Fruit fly (Drosophila melanogaster) whole organism, wandering third instar larva: Measurements from ENCODE around the gene Tsc1.

Source experiments
- Dfd ChIP-seq: fragments of >200 bp; optimal IDR thresholded peaks from 2 replicates; lab custom pipeline; 2017; ENCODE audit warnings: missing biosample characterization, missing genetic modification characterization
- HLH106 ChIP-seq: fragments of 200-800 bp; optimal IDR thresholded peaks from 3 replicates; lab custom pipeline; 2019; ENCODE audit warnings: missing biosample characterization, mild to moderate bottlenecking, missing genetic modification characterization, moderate library complexity
- Hr83 ChIP-seq: fragments of 200-300 bp; sonication (Bioruptor generic); optimal IDR thresholded peaks from 2 replicates; lab custom pipeline; 2016; ENCODE audit warnings: missing biosample characterization, mild to moderate bottlenecking, missing genetic modification characterization, moderate library complexity; ENCODE audit not compliant: poor library complexity, severe bottlenecking
- Vsx2 ChIP-seq: fragments of 200-300, 225-300 bp; sonication (Bioruptor generic); optimal IDR thresholded peaks from 2 replicates; lab custom pipeline; 2018; ENCODE audit warnings: missing biosample characterization, missing genetic modification characterization; ENCODE audit not compliant: partially characterized antibody
- dmrt93B ChIP-seq: fragments of 200-800 bp; sonication (Bioruptor generic); optimal IDR thresholded peaks from 2 replicates; lab custom pipeline; 2018; ENCODE audit warnings: missing biosample characterization, mild to moderate bottlenecking, missing genetic modification characterization
- foxo ChIP-seq, 2 experiments: fragments of 200-800 bp; sonication (Bioruptor generic); optimal IDR thresholded peaks; 2 replicates in 1 of 2; 3 replicates in 1 of 2; lab custom pipeline; 2016 to 2017; ENCODE audit warnings: missing biosample characterization in 2 of 2, missing genetic modification characterization in 2 of 2
- psq ChIP-seq: fragments of 200-800 bp; sonication (Bioruptor generic); optimal IDR thresholded peaks from 3 replicates; lab custom pipeline; 2017; ENCODE audit warnings: missing biosample characterization, mild to moderate bottlenecking, missing genetic modification characterization, moderate library complexity
- sv ChIP-seq: fragments of 200-800 bp; sonication (Bioruptor generic); optimal IDR thresholded peaks from 3 replicates; lab custom pipeline; 2016; ENCODE audit warnings: missing biosample characterization, missing genetic modification characterization

- TF ChIP-seq dmrt93B (GFP tag; lab: Kevin White, UChicago) (peak; percentile 64), Hr83 (peak; percentile 5), psq (GFP tag; lab: Kevin White, UChicago) (peak; percentile 77), sv (GFP tag; lab: Kevin White, UChicago) (no peak), foxo (GFP tag; optimal IDR thresholded peaks at IDR 0.05; lab: Kevin White, UChicago) (peak; percentile 13 to 90), Dfd (GFP tag; lab: Kevin White, UChicago) (no peak), Vsx2 (no peak), HLH106 (tag; lab: Kevin White, UChicago) (peak; percentile 87)
These were observed 12.9 kb downstream of the Tsc1 start for dm6 chr3R:24142971-24143370.
